Fruit fly (Drosophila melanogaster): ENCODE measurements around the gene CG6996.

The CG6996 gene

DNA sequence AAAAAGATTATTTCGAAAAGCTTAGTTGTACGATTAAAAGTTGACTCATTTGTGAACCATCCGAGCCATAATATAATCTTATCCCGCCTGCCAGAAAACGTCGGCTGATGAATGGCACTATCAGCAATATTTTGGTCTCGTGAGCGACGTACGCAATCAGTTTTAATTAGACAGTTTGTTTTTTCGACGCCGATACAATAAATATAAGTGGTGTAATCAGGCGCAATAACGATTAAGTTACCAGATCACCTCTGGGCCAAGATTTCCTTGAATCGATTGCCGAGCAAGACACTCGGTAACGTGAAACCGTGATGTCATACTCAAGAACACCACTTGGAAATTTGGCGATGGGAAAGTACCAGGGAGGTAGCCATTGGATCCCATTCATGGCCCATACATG is 1.8 kb downstream of the CG6996 start:
- TF ChIP-seq pan (optimal IDR thresholded peaks at IDR 0.05) (no peak), EcR (GFP tag; optimal IDR thresholded peaks at IDR 0.05) (no peak), usp (GFP tag; optimal IDR thresholded peaks at IDR 0.05) (no peak), Dll (optimal IDR thresholded peaks at IDR 0.05) (no peak), CG8478 (optimal IDR thresholded peaks at IDR 0.05) (no peak), psq (optimal IDR thresholded peaks at IDR 0.05) (no peak)

DNA sequence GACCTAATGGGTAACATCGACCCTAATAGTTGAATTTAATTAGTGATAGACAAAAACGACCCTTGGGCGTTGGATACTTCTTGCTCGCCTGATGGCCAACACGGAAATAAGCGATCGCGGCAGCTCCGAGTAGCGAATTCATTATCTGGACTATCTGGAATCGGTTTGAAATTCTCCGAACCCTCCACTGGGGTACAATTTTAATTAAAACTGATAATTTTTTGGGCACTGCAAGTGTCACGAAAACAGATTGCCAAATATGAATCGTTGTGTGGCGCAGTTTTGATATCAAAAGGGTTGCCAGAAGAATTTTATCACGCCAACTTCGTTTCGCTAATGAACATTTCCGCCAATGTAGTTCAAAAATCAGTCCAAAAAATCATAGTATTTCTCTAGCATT is 2.6 kb downstream of the CG6996 start:
- no peak for TF ChIP-seq Dll (optimal IDR thresholded peaks at IDR 0.05)
- TF ChIP-seq pan (optimal IDR thresholded peaks at IDR 0.05): no peak
- no peak for TF ChIP-seq CG8478 (optimal IDR thresholded peaks at IDR 0.05)
- no peak for TF ChIP-seq EcR (GFP tag; optimal IDR thresholded peaks at IDR 0.05)
- no peak for TF ChIP-seq usp (GFP tag; optimal IDR thresholded peaks at IDR 0.05)
- no peak for TF ChIP-seq psq (optimal IDR thresholded peaks at IDR 0.05)

DNA sequence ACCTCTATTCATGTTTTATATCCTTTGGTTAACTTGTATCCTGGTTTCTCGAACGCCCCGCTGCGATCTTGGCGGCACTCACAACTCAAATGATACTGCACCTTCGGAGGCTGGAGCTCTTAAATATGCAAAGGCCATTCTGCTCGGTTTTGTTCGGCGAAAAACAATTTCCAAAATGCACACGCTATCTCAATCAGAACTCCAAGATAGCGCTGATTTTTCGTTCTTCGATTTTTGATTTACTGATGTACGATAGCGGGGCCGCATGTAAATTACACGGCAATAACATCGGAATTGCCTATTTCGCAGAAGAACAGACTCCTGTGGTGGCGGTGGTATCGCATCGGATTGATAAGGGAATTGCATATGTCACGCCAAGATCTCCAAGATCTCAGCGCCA is 4.7 kb downstream of the CG6996 start, which contains the start of gene CG7017:
Gene CG7017, minus strand, starts transcription at position 101 of the 400 bp plus-strand sequence.
- TF ChIP-seq EcR (GFP tag; optimal IDR thresholded peaks at IDR 0.05): no peak
- no peak for TF ChIP-seq CG8478 (optimal IDR thresholded peaks at IDR 0.05)
- no peak for TF ChIP-seq usp (GFP tag; optimal IDR thresholded peaks at IDR 0.05)
- TF ChIP-seq pan (optimal IDR thresholded peaks at IDR 0.05): no peak
- no peak for TF ChIP-seq Dll (optimal IDR thresholded peaks at IDR 0.05)
- no peak for TF ChIP-seq psq (optimal IDR thresholded peaks at IDR 0.05)

DNA sequence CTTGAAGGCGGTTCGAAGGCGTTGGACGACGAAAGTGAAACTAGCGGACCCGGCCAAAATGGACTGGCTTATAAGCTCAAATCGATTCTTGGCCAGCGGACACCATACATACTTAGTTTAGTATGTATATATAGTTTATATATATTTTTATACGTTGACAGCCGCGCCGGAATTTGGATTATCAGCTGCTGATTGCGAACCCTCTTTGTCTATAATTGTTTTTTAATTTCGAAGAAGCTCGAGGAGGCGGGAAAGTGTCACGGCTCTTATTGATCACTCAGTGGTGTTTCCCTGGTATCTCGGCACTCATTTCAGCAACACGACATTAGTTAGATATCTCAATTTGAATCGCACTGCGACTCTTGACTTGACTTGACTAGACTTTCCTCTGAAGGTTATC is 13.0 kb downstream of the CG6996 start, which contains the start of gene CG6933:
Gene CG6933, minus strand, starts transcription at position 47 of the 400 bp plus-strand sequence.
- TF ChIP-seq Dll (optimal IDR thresholded peaks at IDR 0.05): no peak
- TF ChIP-seq EcR (GFP tag; optimal IDR thresholded peaks at IDR 0.05): no peak
- no peak for TF ChIP-seq psq (optimal IDR thresholded peaks at IDR 0.05)
- TF ChIP-seq pan (optimal IDR thresholded peaks at IDR 0.05): no peak
- TF ChIP-seq usp (GFP tag; optimal IDR thresholded peaks at IDR 0.05): no peak
- TF ChIP-seq CG8478 (optimal IDR thresholded peaks at IDR 0.05): no peak

DNA sequence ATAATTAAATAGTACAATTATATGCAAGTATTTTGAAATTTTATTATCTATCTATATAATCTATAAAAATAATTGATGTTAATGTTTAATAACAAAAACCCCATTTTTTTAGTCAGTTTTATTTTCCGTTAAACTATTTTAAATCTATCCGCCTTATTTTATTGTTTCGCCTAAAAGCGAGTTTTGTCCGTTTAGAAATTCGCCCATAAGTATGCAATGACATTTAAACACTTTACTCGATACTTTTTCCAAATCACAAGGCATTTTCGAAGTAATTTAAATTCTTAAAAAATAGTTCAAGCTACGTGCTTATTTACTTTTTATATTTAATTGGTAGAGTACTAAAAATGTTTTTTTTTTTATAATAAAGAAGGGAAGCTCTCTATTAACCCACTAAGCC is 13.6 kb downstream of the CG6996 start:
- TF ChIP-seq pan (optimal IDR thresholded peaks at IDR 0.05) (no peak), psq (optimal IDR thresholded peaks at IDR 0.05) (no peak), EcR (GFP tag; optimal IDR thresholded peaks at IDR 0.05) (no peak), Dll (optimal IDR thresholded peaks at IDR 0.05) (no peak), usp (GFP tag; optimal IDR thresholded peaks at IDR 0.05) (no peak)

DNA sequence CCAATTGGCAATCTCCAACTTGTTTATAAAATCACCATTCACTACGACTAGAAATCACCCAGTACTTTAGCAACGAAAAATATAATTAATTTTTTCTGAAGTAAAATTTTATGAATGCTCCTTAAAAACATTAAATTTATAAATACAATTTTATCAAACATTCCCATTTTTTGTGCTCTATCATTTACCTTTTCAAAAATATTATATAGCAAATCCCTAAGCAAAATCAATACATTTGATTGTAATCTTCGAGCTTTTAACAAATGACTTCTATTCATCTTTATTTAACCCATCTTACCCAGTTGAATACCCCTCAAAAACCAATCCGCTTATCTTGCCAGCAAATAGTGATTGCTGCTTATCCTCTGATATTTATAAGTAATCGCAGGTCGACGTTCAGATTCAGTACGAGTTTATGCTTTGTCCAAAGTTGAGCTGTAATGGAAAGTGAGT is 14.1 kb downstream of the CG6996 start, which contains the start of gene CG17145:
Gene CG17145, plus strand, starts transcription at position 403 of the 453 bp plus-strand sequence.
- TF ChIP-seq psq (optimal IDR thresholded peaks at IDR 0.05) (no peak), EcR (GFP tag; optimal IDR thresholded peaks at IDR 0.05) (no peak), Dll (optimal IDR thresholded peaks at IDR 0.05) (no peak), usp (GFP tag; optimal IDR thresholded peaks at IDR 0.05) (no peak), pan (optimal IDR thresholded peaks at IDR 0.05) (no peak), CG8478 (optimal IDR thresholded peaks at IDR 0.05) (no peak)

DNA sequence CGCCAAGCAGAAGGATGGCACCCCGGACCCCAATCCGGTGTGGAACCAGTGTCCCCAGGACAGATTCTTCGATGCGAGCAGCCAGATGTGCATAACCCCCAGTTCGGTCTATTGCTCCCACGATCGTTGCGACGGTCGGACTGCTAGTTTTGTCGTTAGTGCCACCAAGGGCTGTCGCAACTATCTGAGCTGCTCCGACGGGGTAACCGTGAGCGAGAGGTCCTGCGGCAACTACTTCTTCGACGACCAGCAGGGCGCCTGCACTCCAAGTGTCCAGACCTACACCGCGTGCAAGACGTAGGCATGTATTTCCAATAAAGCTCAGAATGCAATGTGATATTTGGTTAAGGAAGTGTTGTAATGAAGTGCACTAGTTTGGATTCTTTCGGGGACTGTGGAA is 15.3 kb downstream of the CG6996 start:
- TF ChIP-seq psq (optimal IDR thresholded peaks at IDR 0.05) (no peak), usp (GFP tag; optimal IDR thresholded peaks at IDR 0.05) (no peak), pan (optimal IDR thresholded peaks at IDR 0.05) (no peak), Dll (optimal IDR thresholded peaks at IDR 0.05) (no peak), CG8478 (optimal IDR thresholded peaks at IDR 0.05) (no peak), EcR (GFP tag; optimal IDR thresholded peaks at IDR 0.05) (no peak)

DNA sequence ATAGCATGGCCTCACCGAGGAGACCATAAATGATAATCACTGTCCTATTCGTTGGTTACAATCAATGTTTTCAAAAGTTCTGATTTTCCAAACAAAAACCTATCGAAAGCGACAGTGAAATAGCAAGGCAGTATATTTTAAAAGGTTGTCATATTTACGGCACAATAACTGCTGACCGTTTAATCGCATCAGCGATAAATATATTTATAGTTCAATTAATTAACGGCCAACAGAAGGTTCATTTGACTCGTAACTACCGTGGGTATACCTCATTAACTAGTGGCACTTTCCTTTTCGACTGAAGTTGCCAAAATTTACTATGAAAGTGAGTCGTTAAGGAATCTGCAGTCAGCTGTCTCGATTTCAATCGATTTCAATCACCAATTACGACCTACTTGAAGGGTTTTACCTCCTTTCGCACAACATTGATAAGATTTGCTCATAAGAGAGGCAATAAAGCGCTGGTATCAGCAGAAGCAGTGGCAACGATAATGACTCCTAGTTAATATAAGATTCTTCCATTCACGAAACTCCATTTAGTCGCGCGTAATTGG is 16.1 kb downstream of the CG6996 start, which contains the start of gene CG17147:
Gene CG17147, plus strand, starts transcription at position 535 of the 554 bp plus-strand sequence.
- TF ChIP-seq EcR (GFP tag; optimal IDR thresholded peaks at IDR 0.05) (no peak), usp (GFP tag; optimal IDR thresholded peaks at IDR 0.05) (no peak), pan (optimal IDR thresholded peaks at IDR 0.05) (no peak), CG8478 (optimal IDR thresholded peaks at IDR 0.05) (no peak), Dll (optimal IDR thresholded peaks at IDR 0.05) (no peak), psq (optimal IDR thresholded peaks at IDR 0.05) (no peak)

DNA sequence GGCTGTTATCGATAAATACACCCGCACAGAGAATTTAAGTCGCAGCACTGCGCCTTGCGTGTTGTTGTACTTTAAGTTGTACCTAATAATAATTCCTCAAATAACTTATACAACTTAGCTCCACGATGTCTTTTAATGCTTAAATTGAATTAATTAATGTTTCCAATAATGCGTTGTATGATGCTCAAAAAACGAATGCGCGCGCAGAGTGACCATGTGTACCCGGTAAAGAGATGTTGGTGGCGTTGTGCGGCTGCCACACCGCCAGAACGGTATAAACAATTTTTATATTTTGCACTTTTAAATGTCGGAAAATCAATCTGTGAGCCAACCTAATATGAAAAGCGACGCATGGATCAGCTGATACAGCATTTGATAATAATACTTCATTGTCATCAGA is 18.8 kb downstream of the CG6996 start:
- TF ChIP-seq psq (optimal IDR thresholded peaks at IDR 0.05) (no peak), Dll (optimal IDR thresholded peaks at IDR 0.05) (no peak), usp (GFP tag; optimal IDR thresholded peaks at IDR 0.05) (no peak), pan (optimal IDR thresholded peaks at IDR 0.05) (no peak), CG8478 (optimal IDR thresholded peaks at IDR 0.05) (no peak), EcR (GFP tag; optimal IDR thresholded peaks at IDR 0.05) (no peak)

DNA sequence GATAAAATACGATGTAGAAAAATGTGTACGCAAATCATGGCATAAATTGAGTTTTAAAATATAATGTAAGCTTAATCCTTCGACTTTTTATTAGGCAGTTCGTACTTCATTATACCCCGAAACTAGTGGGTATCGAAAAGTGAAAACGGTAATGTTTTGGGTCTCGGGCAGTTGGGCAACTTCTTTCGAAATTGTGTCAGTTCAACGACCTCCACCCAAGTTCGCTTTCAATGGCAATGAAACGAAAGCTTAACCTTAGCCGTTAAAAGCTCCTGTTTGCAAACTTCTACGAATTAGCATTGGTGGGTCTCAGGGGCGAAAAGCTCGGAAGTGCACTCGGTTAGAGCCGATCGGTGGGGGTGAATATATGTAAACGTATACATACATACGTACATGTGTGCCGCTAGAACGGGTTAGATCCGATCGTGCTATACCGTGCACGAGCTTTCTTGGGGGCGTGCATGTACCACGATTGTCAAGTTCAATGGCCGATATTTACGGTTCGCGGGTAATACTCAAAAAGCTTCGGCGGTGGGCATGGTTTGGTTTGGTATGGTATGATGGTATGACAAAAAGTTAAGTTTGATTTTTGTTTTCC is 22.9 kb downstream of the CG6996 start:
- TF ChIP-seq pan (optimal IDR thresholded peaks at IDR 0.05): no peak
- no peak for TF ChIP-seq Dll (optimal IDR thresholded peaks at IDR 0.05)
- no peak for TF ChIP-seq EcR (GFP tag; optimal IDR thresholded peaks at IDR 0.05)
- no peak for TF ChIP-seq CG8478 (optimal IDR thresholded peaks at IDR 0.05)
- no peak for TF ChIP-seq usp (GFP tag; optimal IDR thresholded peaks at IDR 0.05)
- TF ChIP-seq psq (optimal IDR thresholded peaks at IDR 0.05): no peak

DNA sequence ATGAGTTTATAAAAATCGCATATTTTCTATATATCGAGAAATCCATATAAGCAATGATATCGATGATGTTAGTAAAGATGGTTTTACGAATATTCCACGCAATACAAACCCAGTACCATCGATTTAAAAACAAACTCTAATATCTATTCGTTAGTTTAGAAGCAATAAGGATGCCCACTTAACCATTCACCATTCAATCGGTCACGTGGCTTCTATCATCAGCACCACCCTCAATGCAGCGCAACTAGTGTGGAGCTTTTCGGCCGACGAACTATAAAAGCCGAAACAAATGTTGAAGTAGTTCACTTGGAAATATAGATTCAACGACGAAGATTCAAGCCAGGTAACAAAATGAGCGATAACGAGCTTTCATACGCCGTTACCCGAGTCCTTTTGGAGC is 24.0 kb downstream of the CG6996 start, which contains the start of gene CG13813:
Gene CG13813, plus strand, starts transcription at position 301 of the 400 bp plus-strand sequence.
- no peak for TF ChIP-seq CG8478 (optimal IDR thresholded peaks at IDR 0.05)
- no peak for TF ChIP-seq Dll (optimal IDR thresholded peaks at IDR 0.05)
- no peak for TF ChIP-seq psq (optimal IDR thresholded peaks at IDR 0.05)
- TF ChIP-seq usp (GFP tag; optimal IDR thresholded peaks at IDR 0.05): no peak
- TF ChIP-seq EcR (GFP tag; optimal IDR thresholded peaks at IDR 0.05): no peak
- no peak for TF ChIP-seq pan (optimal IDR thresholded peaks at IDR 0.05)

DNA sequence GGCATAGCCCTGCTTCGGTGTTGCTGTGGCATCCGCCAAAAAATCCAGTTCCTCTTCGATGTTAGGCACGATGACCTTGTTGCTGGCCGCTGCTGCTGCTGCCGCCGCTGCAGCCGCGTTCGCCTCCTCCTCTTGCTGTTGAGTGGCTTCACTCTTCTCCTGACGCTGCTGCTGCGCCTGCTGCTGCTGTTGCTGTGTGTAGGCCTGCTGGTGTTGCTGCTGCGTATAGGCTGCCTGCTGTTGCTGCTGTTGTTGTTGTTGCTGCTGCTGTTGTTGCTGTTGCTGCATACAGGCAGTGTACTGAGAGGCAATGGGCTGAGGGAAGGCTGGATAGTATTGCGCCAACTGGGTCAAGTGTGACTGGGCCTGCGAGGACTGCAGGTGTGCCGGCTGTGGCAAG is 29.8 kb downstream of the CG6996 start:
- TF ChIP-seq psq (optimal IDR thresholded peaks at IDR 0.05) (no peak), CG8478 (optimal IDR thresholded peaks at IDR 0.05) (no peak), Dll (optimal IDR thresholded peaks at IDR 0.05) (no peak), usp (GFP tag; optimal IDR thresholded peaks at IDR 0.05) (no peak), pan (optimal IDR thresholded peaks at IDR 0.05) (no peak), EcR (GFP tag; optimal IDR thresholded peaks at IDR 0.05) (no peak)
